Fruit fly (Drosophila melanogaster) whole organism, adult: ENCODE measurements around the gene Tektin-C.

Experiments used
- CG11617 ChIP-seq: fragments of 200-800 bp; sonication (Bioruptor generic); optimal IDR thresholded peaks from 2 replicates; lab custom pipeline; 2017; ENCODE audit warnings: mild to moderate bottlenecking, missing biosample characterization, missing genetic modification reagents, missing genetic modification characterization
- CG12768 ChIP-seq: fragments of 200-800 bp; sonication (Bioruptor generic); optimal IDR thresholded peaks from 2 replicates; lab custom pipeline; 2017; ENCODE audit warnings: missing biosample characterization, missing genetic modification characterization, mild to moderate bottlenecking, moderate library complexity, missing genetic modification reagents
- CG14711 ChIP-seq: fragments of 200-800 bp; sonication (Bioruptor generic); optimal IDR thresholded peaks from 2 replicates; lab custom pipeline; 2018; ENCODE audit warnings: missing biosample characterization, mild to moderate bottlenecking, missing genetic modification characterization, moderate library complexity
- CG1620 ChIP-seq: fragments of 200-800 bp; sonication (Bioruptor generic); optimal IDR thresholded peaks from 2 replicates; lab custom pipeline; 2016; ENCODE audit warnings: missing biosample characterization, missing genetic modification characterization
- CG33017 ChIP-seq: fragments of 200-800 bp; sonication (Bioruptor generic); optimal IDR thresholded peaks from 2 replicates; lab custom pipeline; 2018; ENCODE audit warnings: missing biosample characterization, mild to moderate bottlenecking, missing genetic modification characterization, moderate library complexity
- CG5204 ChIP-seq: fragments of 200-800 bp; sonication (Bioruptor generic); optimal IDR thresholded peaks from 2 replicates; lab custom pipeline; 2016; ENCODE audit warnings: missing biosample characterization, missing genetic modification characterization
- CG7045 ChIP-seq: fragments of 200-800 bp; sonication (Bioruptor generic); optimal IDR thresholded peaks from 2 replicates; lab custom pipeline; 2017; ENCODE audit warnings: missing biosample characterization, mild to moderate bottlenecking, missing genetic modification characterization
- CG7101 ChIP-seq: fragments of 200-800 bp; sonication (Bioruptor generic); optimal IDR thresholded peaks from 2 replicates; lab custom pipeline; 2018; ENCODE audit warnings: missing biosample characterization, mild to moderate bottlenecking, missing genetic modification characterization, moderate library complexity
- Clk ChIP-seq: fragments of 200-800 bp; sonication (Bioruptor generic); optimal IDR thresholded peaks from 2 replicates; lab custom pipeline; 2017; ENCODE audit warnings: missing biosample characterization, missing genetic modification characterization
- Crg-1 ChIP-seq: fragments of 200-800 bp; sonication (Bioruptor generic); optimal IDR thresholded peaks from 2 replicates; lab custom pipeline; 2016; ENCODE audit warnings: missing biosample characterization, missing genetic modification characterization
- Hr96 ChIP-seq: fragments of 200-800 bp; sonication (Bioruptor generic); optimal IDR thresholded peaks from 2 replicates; lab custom pipeline; 2016; ENCODE audit warnings: missing biosample characterization, missing genetic modification characterization
- Mnt ChIP-seq: fragments of 200-800 bp; sonication (Bioruptor generic); optimal IDR thresholded peaks from 2 replicates; lab custom pipeline; 2016; ENCODE audit warnings: missing biosample characterization, mild to moderate bottlenecking, missing genetic modification characterization
- bab1 ChIP-seq: fragments of 200-800 bp; sonication (Bioruptor generic); optimal IDR thresholded peaks from 3 replicates; lab custom pipeline; 2019; ENCODE audit warnings: missing biosample characterization, mild to moderate bottlenecking, missing genetic modification characterization, moderate library complexity
- cic ChIP-seq: fragments of 200-800 bp; sonication (Bioruptor generic); optimal IDR thresholded peaks from 2 replicates; lab custom pipeline; 2017; ENCODE audit warnings: missing biosample characterization, mild to moderate bottlenecking, missing genetic modification characterization, moderate library complexity
- cnc ChIP-seq, 2 experiments: fragments of >200 bp; optimal IDR thresholded peaks; 2 replicates each; lab custom pipeline; 2017
- kay ChIP-seq: fragments of 200-800 bp; sonication (Bioruptor generic); peaks from one replicate; lab custom pipeline; 2016; ENCODE audit warnings: missing biosample characterization, missing genetic modification characterization, borderline replicate concordance
- ovo ChIP-seq: fragments of 200-800 bp; sonication (Bioruptor generic); optimal IDR thresholded peaks from 2 replicates; lab custom pipeline; 2016; ENCODE audit warnings: missing biosample characterization, missing genetic modification characterization
- pad ChIP-seq: fragments of 200-800 bp; sonication (Bioruptor generic); optimal IDR thresholded peaks from 3 replicates; lab custom pipeline; 2017; ENCODE audit warnings: missing biosample characterization, missing genetic modification characterization, mild to moderate bottlenecking, moderate library complexity, missing genetic modification reagents
- tj ChIP-seq: fragments of 200-800 bp; sonication (Bioruptor generic); optimal IDR thresholded peaks from 3 replicates; lab custom pipeline; 2017; ENCODE audit warnings: missing biosample characterization, mild to moderate bottlenecking, missing genetic modification characterization, moderate library complexity
- toe ChIP-seq: fragments of 200-800 bp; sonication (Bioruptor generic); optimal IDR thresholded peaks from 2 replicates; lab custom pipeline; 2016; ENCODE audit warnings: missing biosample characterization, missing genetic modification characterization

Gene Tektin-C

DNA sequence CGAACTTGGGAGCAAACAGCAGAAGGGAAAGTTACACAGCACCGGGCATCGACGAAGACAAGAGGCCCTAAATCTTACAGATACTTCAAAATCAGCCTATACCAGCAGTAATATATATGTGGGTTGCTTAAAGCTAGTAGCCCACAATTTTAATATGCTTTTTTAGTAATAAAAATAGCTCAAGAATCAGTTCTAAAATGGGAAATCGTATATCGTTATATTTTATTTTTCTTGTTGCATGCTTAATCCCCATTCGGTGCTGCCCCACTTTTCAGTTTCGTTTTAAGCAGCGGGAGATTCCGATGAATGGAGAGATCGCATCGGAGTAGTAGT, 11.7 kb upstream of the Tektin-C start:
- TF ChIP-seq Crg-1 (GFP tag; lab: Kevin White, UChicago) (no peak), Clk (GFP tag; lab: Kevin White, UChicago) (no peak), kay (GFP tag; lab: Kevin White, UChicago) (no peak), CG14711 (no peak), Mnt (no peak), CG5204 (no peak), CG7101 (tag; lab: Kevin White, UChicago) (no peak), CG11617 (no peak), toe (no peak), bab1 (GFP tag; lab: Kevin White, UChicago) (no peak), CG33017 (no peak)

DNA sequence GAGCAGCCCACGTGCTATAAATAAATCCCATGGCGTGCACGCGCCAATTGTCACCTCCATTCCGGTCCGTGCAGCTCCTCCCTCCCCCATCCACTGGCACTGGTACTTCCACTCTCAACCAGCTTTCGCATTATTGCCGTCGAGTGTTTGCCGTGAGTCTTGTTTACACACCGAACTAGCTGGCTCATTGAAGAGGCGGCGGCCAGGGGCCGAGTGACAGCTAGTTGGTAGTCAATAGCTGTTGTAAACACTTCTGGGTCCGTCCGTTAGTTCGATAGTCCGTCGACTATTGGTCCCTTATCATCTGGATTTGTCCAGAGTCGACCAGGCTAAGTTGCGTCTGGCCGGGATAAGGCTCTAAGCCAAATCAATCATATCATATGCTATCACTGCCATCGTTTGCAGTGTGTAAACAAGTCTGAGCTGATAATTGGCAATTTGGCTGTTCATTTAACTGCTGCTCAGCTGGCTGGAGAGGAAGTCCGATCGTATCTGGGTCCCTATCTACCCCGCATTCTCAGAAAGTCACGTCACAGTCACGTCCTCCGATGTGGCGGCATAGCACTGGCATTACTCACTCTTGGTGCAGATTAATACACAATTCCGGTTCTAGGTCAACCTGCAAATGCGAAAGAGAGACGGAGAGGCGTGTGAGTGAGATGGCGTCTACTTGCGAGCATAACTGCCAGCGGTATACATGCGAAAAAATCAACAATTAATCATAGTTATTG, 11.2 kb upstream of the Tektin-C start:
- TF ChIP-seq ovo, result peak; percentile 75
- TF ChIP-seq CG7101 (tag; lab: Kevin White, UChicago), result peak; percentile 64
- peak; percentile 57 for TF ChIP-seq pad
- TF ChIP-seq Hr96, result no peak
- TF ChIP-seq cnc (optimal IDR thresholded peaks at IDR 0.05; lab: Kevin White, UChicago), result no peak
- TF ChIP-seq CG1620, result peak; percentile 67
- TF ChIP-seq Clk (GFP tag; lab: Kevin White, UChicago), result peak; percentile 69
- peak; percentile 31 for TF ChIP-seq toe
- TF ChIP-seq CG33017, result peak; percentile 14
- TF ChIP-seq CG7045 (GFP tag; lab: Kevin White, UChicago), result peak; percentile 70
- TF ChIP-seq CG12768 (GFP tag; lab: Kevin White, UChicago), result peak; percentile 88
- TF ChIP-seq Mnt, result peak; percentile 93
- no peak for TF ChIP-seq CG5204
- no peak for TF ChIP-seq tj (GFP tag; lab: Kevin White, UChicago)
- peak; percentile 64 for TF ChIP-seq Crg-1 (GFP tag; lab: Kevin White, UChicago)
- TF ChIP-seq CG11617, result peak; percentile 53
- TF ChIP-seq CG14711, result peak; percentile 24
- TF ChIP-seq kay (GFP tag; lab: Kevin White, UChicago), result no peak
- no peak for TF ChIP-seq bab1 (GFP tag; lab: Kevin White, UChicago)
- TF ChIP-seq cic, result peak; percentile 98

DNA sequence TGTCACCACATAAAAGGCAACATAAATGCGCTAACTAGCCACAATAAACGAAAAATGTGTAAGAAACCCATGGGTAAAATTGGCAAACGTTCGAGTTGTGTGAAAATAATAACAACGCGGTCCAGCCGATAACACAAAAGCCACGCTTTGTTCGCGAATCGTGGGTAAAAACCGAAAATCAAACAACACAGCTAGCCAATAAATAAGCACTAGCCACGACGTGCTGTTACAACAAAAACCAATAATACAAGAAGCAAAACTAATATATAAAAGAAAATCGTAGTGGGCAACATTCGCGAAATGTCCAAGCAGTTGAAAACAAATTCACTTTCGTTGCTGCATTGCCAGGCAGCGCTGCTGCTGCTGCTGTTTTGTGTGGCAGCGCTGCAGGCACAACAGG, 6.4 kb upstream of the Tektin-C start, which contains the start of gene CG42272:
CG42272 (plus strand) TSS at position 301 of the 400 bp plus-strand sequence.
- TF ChIP-seq CG33017 (no peak), kay (GFP tag; lab: Kevin White, UChicago) (no peak), Hr96 (no peak), CG1620 (no peak), bab1 (GFP tag; lab: Kevin White, UChicago) (no peak), Clk (GFP tag; lab: Kevin White, UChicago) (no peak), toe (no peak), CG7045 (GFP tag; lab: Kevin White, UChicago) (no peak), Crg-1 (GFP tag; lab: Kevin White, UChicago) (no peak), CG5204 (no peak), pad (no peak), Mnt (no peak), CG11617 (no peak), CG7101 (tag; lab: Kevin White, UChicago) (no peak), cic (no peak), ovo (no peak), tj (GFP tag; lab: Kevin White, UChicago) (no peak), cnc (optimal IDR thresholded peaks at IDR 0.05; lab: Kevin White, UChicago) (no peak), CG14711 (no peak), CG12768 (GFP tag; lab: Kevin White, UChicago) (no peak)

DNA sequence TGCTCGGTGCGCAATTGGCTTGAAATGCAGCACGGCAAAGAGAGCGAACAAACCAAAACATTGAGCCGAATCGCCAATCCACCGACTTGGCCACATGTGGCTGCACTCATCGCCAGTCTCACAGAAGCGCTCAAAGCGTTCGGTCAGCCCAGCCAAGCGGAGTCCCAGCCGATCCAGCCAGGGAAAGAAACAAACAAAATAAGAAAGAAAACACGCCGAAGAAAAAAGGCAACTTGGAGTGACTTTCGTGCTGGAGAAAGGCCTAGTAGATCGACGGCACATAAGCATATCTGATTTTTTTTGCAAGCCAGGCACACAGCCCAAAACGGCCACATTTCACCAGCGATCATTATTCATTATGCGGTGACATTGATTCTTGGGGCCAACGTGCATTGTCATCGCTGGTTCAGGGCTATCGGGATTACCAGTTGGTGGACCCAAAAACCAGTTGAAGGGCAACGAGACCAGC, 5.8 kb upstream of the Tektin-C start:
- TF ChIP-seq Crg-1 (GFP tag; lab: Kevin White, UChicago), result no peak
- TF ChIP-seq bab1 (GFP tag; lab: Kevin White, UChicago), result no peak
- no peak for TF ChIP-seq CG33017
- no peak for TF ChIP-seq toe
- TF ChIP-seq CG12768 (GFP tag; lab: Kevin White, UChicago), result no peak
- TF ChIP-seq ovo, result no peak
- no peak for TF ChIP-seq Hr96
- TF ChIP-seq CG5204, result no peak
- TF ChIP-seq CG14711, result no peak
- no peak for TF ChIP-seq cic
- no peak for TF ChIP-seq Mnt
- no peak for TF ChIP-seq pad
- TF ChIP-seq cnc (optimal IDR thresholded peaks at IDR 0.05; lab: Kevin White, UChicago), result no peak
- TF ChIP-seq CG1620, result no peak
- no peak for TF ChIP-seq tj (GFP tag; lab: Kevin White, UChicago)
- no peak for TF ChIP-seq CG7101 (tag; lab: Kevin White, UChicago)
- TF ChIP-seq CG11617, result no peak
- TF ChIP-seq CG7045 (GFP tag; lab: Kevin White, UChicago), result no peak
- no peak for TF ChIP-seq kay (GFP tag; lab: Kevin White, UChicago)
- no peak for TF ChIP-seq Clk (GFP tag; lab: Kevin White, UChicago)

DNA sequence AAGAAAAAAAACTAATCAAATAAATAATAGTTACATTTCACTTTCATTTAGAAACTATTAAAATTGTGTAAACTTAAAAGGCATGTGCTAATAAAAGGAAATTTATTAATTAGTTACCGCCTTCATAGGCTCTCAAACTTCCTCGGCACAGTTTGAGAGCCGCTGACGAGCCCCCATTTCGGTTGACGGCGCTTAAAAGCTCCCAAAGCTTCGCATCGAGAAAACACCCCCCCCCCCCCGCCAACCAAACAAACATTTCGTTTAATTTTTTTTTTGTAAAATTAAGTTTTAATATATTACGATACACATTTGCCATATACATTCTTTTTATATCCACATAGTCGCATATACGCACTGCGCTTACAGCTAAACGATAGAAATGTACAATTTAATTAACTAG, 931 bp upstream of the Tektin-C start:
- TF ChIP-seq bab1 (GFP tag; lab: Kevin White, UChicago) (no peak), tj (GFP tag; lab: Kevin White, UChicago) (no peak)

DNA sequence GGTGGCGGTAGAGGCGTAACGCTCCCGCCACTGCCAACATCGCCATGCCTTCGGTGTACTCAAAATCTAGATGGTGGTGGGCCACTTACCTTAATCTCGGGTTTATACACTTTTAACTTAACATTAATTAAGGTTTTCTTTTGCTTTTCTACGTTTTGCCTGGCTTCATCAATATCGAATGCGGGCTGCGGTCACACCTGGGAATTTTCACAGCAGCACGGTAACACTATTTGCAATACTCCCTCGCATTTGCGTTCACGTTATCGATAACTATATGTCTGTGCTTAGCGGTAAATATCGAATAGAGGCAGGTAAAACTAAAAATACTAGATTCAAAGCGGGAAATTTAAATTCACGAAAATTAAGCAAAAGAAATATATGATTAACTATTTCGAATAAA, 2.4 kb downstream of the Tektin-C start, which contains the start of gene Bre1:
Bre1 (minus strand) TSS at position 226 of the 400 bp plus-strand sequence.
- TF ChIP-seq CG5204, result no peak
- no peak for TF ChIP-seq ovo
- TF ChIP-seq bab1 (GFP tag; lab: Kevin White, UChicago), result peak; percentile 24
- no peak for TF ChIP-seq cic
- no peak for TF ChIP-seq cnc (optimal IDR thresholded peaks at IDR 0.05; lab: Kevin White, UChicago)
- TF ChIP-seq CG14711, result peak; percentile 4
- TF ChIP-seq toe, result no peak

DNA sequence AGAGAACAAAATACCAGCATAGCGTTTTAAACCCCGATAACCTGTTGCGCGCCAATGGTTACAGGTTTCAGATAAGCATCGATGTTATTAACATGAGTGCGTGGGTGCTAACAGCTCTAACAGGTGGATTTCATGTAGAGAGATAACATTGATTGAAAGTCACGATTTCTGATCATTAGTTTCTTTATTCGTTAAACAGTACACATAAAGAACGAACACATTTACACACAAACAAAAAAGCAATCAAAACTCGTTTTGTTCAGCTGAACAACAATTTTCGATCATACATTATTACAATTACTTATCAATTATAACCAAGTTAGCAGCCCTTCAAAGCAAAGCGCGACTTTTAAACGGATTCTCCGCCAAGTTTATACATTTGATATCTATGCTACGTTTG, 6.7 kb downstream of the Tektin-C start:
- no peak for TF ChIP-seq cnc (optimal IDR thresholded peaks at IDR 0.05; lab: Kevin White, UChicago)
- TF ChIP-seq CG1620, result no peak
- TF ChIP-seq toe, result no peak
- TF ChIP-seq Hr96, result no peak
- TF ChIP-seq CG33017, result peak; percentile 35
- TF ChIP-seq Clk (GFP tag; lab: Kevin White, UChicago), result no peak
- no peak for TF ChIP-seq CG11617
- no peak for TF ChIP-seq tj (GFP tag; lab: Kevin White, UChicago)
- no peak for TF ChIP-seq CG12768 (GFP tag; lab: Kevin White, UChicago)
- peak; percentile 29 for TF ChIP-seq CG7101 (tag; lab: Kevin White, UChicago)
- TF ChIP-seq Crg-1 (GFP tag; lab: Kevin White, UChicago), result no peak
- TF ChIP-seq CG5204, result no peak
- no peak for TF ChIP-seq ovo
- TF ChIP-seq bab1 (GFP tag; lab: Kevin White, UChicago), result peak; percentile 23
- TF ChIP-seq cic, result no peak
- TF ChIP-seq kay (GFP tag; lab: Kevin White, UChicago), result no peak
- no peak for TF ChIP-seq Mnt
- peak; percentile 37 for TF ChIP-seq CG14711
- no peak for TF ChIP-seq CG7045 (GFP tag; lab: Kevin White, UChicago)
- no peak for TF ChIP-seq pad
